Worm (Caenorhabditis elegans): ENCODE results near the gene srz-38.

DNA sequence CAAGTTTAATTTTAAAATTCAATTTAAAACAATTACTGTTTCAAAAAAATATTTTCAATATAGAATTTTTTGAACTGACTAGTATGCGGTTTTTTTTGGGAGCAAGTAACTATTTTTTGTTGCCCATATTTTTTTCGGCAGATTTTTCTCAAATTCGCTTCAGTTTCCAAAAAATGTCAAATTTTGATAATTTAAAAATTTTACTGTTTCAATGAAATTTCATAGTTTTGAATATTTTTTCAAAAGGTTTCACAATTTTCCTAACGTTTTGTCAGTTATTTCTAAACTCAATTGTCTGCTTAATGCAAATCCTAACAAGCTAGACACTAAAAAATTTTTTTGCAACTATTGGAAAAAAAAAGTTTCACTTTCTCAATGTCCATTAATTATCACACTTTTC is 45.8 kb downstream of the srz-38 start:
- TF ChIP-seq bed-3 (GFP tag; optimal IDR thresholded peaks at IDR 0.05): no peak
- TF ChIP-seq sem-2 (GFP tag; optimal IDR thresholded peaks at IDR 0.05): no peak
- TF ChIP-seq snpc-4 (tag; optimal IDR thresholded peaks at IDR 0.05): no peak
- TF ChIP-seq lin-13 (tag; optimal IDR thresholded peaks at IDR 0.05): no peak
- no peak for TF ChIP-seq elt-1 (tag; optimal IDR thresholded peaks at IDR 0.05; ENCODE audit: borderline replicate concordance, insufficient read depth)
- TF ChIP-seq nhr-12 (tag; optimal IDR thresholded peaks at IDR 0.05): no peak

Measured in whole organism, mixed stage, embryonic.